Fruit fly (Drosophila melanogaster): ENCODE measurements around the gene CG9777.

CG9777 gene

dm6 chrX:16655724-16656235 lies 23.7 kb upstream of the CG9777 start (continued):
- no peak for TF ChIP-seq CG6175 (GFP tag; IDR thresholded peaks at IDR 0.05)
- TF ChIP-seq HHEX (GFP tag; optimal IDR thresholded peaks at IDR 0.05) = no peak
- TF ChIP-seq Sox100B (GFP tag; optimal IDR thresholded peaks at IDR 0.05) = no peak
- no peak for TF ChIP-seq CG5180 (GFP tag; optimal IDR thresholded peaks at IDR 0.05)
- TF ChIP-seq nerfin-1 (tag; optimal IDR thresholded peaks at IDR 0.05) = peak; percentile 5
- TF ChIP-seq bigmax (GFP tag; optimal IDR thresholded peaks at IDR 0.05) = no peak
- TF ChIP-seq slou (GFP tag; optimal IDR thresholded peaks at IDR 0.05) = no peak
- TF ChIP-seq crp (GFP tag; optimal IDR thresholded peaks at IDR 0.05) = no peak
- no peak for TF ChIP-seq pfk (GFP tag; optimal IDR thresholded peaks at IDR 0.05)
- TF ChIP-seq CrebB (tag; optimal IDR thresholded peaks at IDR 0.05) = peak; percentile 49
- no peak for TF ChIP-seq nau (GFP tag; optimal IDR thresholded peaks at IDR 0.05)
- TF ChIP-seq jumu (GFP tag; optimal IDR thresholded peaks at IDR 0.05) = no peak
- no peak for TF ChIP-seq CG12744 (GFP tag; optimal IDR thresholded peaks at IDR 0.05)
- TF ChIP-seq CG10959 (GFP tag; IDR thresholded peaks at IDR 0.05) = no peak
- TF ChIP-seq CG10654 (GFP tag; optimal IDR thresholded peaks at IDR 0.05) = no peak
- no peak for TF ChIP-seq pho (GFP tag; optimal IDR thresholded peaks at IDR 0.05)
- peak; percentile 86 for TF ChIP-seq D19B (GFP tag; optimal IDR thresholded peaks at IDR 0.05)
- TF ChIP-seq h (optimal IDR thresholded peaks at IDR 0.05) = no peak
- TF ChIP-seq en (GFP tag; optimal IDR thresholded peaks at IDR 0.05) = no peak
- TF ChIP-seq HLHmδ (GFP tag; optimal IDR thresholded peaks at IDR 0.05) = peak; percentile 17
- no peak for TF ChIP-seq CG7963 (GFP tag; IDR thresholded peaks at IDR 0.05; ENCODE audit: partially characterized antibody)
- no peak for TF ChIP-seq unc-4 (GFP tag; IDR thresholded peaks at IDR 0.05; ENCODE audit: partially characterized antibody)
- TF ChIP-seq CG14710 (tag; optimal IDR thresholded peaks at IDR 0.05) = no peak
- no peak for TF ChIP-seq ems (GFP tag; optimal IDR thresholded peaks at IDR 0.05)
- peak; percentile 64 for TF ChIP-seq caup (GFP tag; optimal IDR thresholded peaks at IDR 0.05; ENCODE audit: severe bottlenecking)
- TF ChIP-seq Chrac-16 (GFP tag; optimal IDR thresholded peaks at IDR 0.05) = no peak
- TF ChIP-seq CkIIα-i1 (GFP tag; IDR thresholded peaks at IDR 0.05) = no peak
- TF ChIP-seq Awh (GFP tag; IDR thresholded peaks at IDR 0.05) = no peak
- TF ChIP-seq CG17568 (GFP tag; optimal IDR thresholded peaks at IDR 0.05) = no peak
- no peak for TF ChIP-seq CG7271 (tag; optimal IDR thresholded peaks at IDR 0.05)
- no peak for TF ChIP-seq Gsc (GFP tag; IDR thresholded peaks at IDR 0.05)
- TF ChIP-seq ATbp (GFP tag; optimal IDR thresholded peaks at IDR 0.05) = no peak
- TF ChIP-seq Xrp1 (GFP tag; IDR thresholded peaks at IDR 0.05) = 0 out of 2 replicates have a peak, but pooled peaks have one; percentile 22
- no peak for TF ChIP-seq corto (GFP tag; optimal IDR thresholded peaks at IDR 0.05)
- TF ChIP-seq CG31224 (GFP tag; IDR thresholded peaks at IDR 0.05) = no peak
- TF ChIP-seq Elba2 (GFP tag; optimal IDR thresholded peaks at IDR 0.05) = peak; percentile 97
- TF ChIP-seq CG8478 (optimal IDR thresholded peaks at IDR 0.05) = no peak
- no peak for TF ChIP-seq CG14441 (GFP tag; IDR thresholded peaks at IDR 0.05)
- peak; percentile 42 for TF ChIP-seq D19A (tag; optimal IDR thresholded peaks at IDR 0.05)
- TF ChIP-seq crol (GFP tag; IDR thresholded peaks at IDR 0.05) = no peak; the same call in 1 of the 2 replicates
- no peak for TF ChIP-seq lov (optimal IDR thresholded peaks at IDR 0.05)
- TF ChIP-seq lov (GFP tag; IDR thresholded peaks at IDR 0.05) = no peak
- no peak for TF ChIP-seq CG7372 (GFP tag; IDR thresholded peaks at IDR 0.05)
- TF ChIP-seq CG6683 (GFP tag; optimal IDR thresholded peaks at IDR 0.05) = peak; percentile 32
- no peak for TF ChIP-seq CG9797 (GFP tag; optimal IDR thresholded peaks at IDR 0.05)
- no peak for TF ChIP-seq pita (GFP tag; optimal IDR thresholded peaks at IDR 0.05)
- no peak for TF ChIP-seq Bgb (GFP tag; IDR thresholded peaks at IDR 0.05; ENCODE audit: partially characterized antibody)
- TF ChIP-seq wek (GFP tag; optimal IDR thresholded peaks at IDR 0.05) = peak; percentile 18
- no peak for TF ChIP-seq CG13424 (tag; optimal IDR thresholded peaks at IDR 0.05)
- no peak for TF ChIP-seq CG6854 (GFP tag; optimal IDR thresholded peaks at IDR 0.05)
- no peak for TF ChIP-seq CG4854 (GFP tag; optimal IDR thresholded peaks at IDR 0.05)
